Worm (Caenorhabditis elegans): ENCODE results near the gene F40H3.1.

- TF ChIP-seq mes-2 (tag; optimal IDR thresholded peaks at IDR 0.05; ENCODE audit: poor library complexity, severe bottlenecking) (no peak), php-3 (GFP tag; IDR thresholded peaks at IDR 0.05) (no peak), nhr-28 (tag; optimal IDR thresholded peaks at IDR 0.05) (no peak), pha-4 (GFP tag; IDR thresholded peaks at IDR 0.05) (no peak), pha-4 (tag; optimal IDR thresholded peaks at IDR 0.05) (no peak), madf-9 (GFP tag; conservative IDR thresholded peaks at IDR 0.05) (no peak), dmd-6 (GFP tag; IDR thresholded peaks at IDR 0.05) (no peak)
Observed at ce11 chrII:6168714-6169113, 10.9 kb upstream of the F40H3.1 start.
